Worm (Caenorhabditis elegans) whole organism, L4 larva: Measurements from ENCODE around the gene srb-11.

Experiments used
- Y75B8A.6 ChIP-seq: fragments of 200-800 bp; sonication (Bioruptor generic); IDR thresholded peaks from 2 replicates; pipeline ENCODE4 v1.3.6; 2022; ENCODE audit warnings: missing genetic modification reagents, missing genetic modification characterization, missing compliant biosample characterization
- ZK546.5 ChIP-seq, 2 experiments: sonication (generic microtip); optimal IDR thresholded peaks; 2 replicates each; lab custom pipeline; 2017; ENCODE audit warnings: missing biosample characterization in 2 of 2, missing genetic modification characterization in 2 of 2
- aha-1 ChIP-seq: fragments of 150-350 bp; peaks from one replicate; lab custom pipeline; 2014; ENCODE audit warnings: missing biosample characterization, missing genetic modification characterization
- daf-12 ChIP-seq: fragments of 150-350 bp; optimal IDR thresholded peaks from 2 replicates; lab custom pipeline; 2014; ENCODE audit warnings: missing biosample characterization, missing genetic modification reagents, missing genetic modification characterization
- fkh-10 ChIP-seq: fragments of 150-350 bp; optimal IDR thresholded peaks from 2 replicates; lab custom pipeline; 2014; ENCODE audit warnings: missing biosample characterization, missing genetic modification reagents, missing genetic modification characterization
- lin-15B ChIP-seq: fragments of 150-350 bp; sonication (generic microtip); optimal IDR thresholded peaks from 3 replicates; lab custom pipeline; 2014; ENCODE audit warnings: missing biosample characterization, missing genetic modification characterization
- lin-39 ChIP-seq: fragments of 150-350 bp; optimal IDR thresholded peaks from 2 replicates; lab custom pipeline; 2014; ENCODE audit warnings: missing biosample characterization, missing genetic modification reagents, missing genetic modification characterization
- lsy-2 ChIP-seq, 2 experiments: fragments of 150-350 bp in 1 of 2; sonication (generic microtip) in 1 of 2; optimal IDR thresholded peaks; 2 replicates each; lab custom pipeline; 2014 to 2017; ENCODE audit warnings: missing biosample characterization in 2 of 2, missing genetic modification characterization in 2 of 2
- madf-9 ChIP-seq: fragments of 200-800 bp; sonication (Bioruptor generic); conservative IDR thresholded peaks from 2 replicates; pipeline ENCODE4 v1.3.6; 2022; ENCODE audit warnings: missing genetic modification reagents, missing genetic modification characterization, missing compliant biosample characterization
- nhr-237 ChIP-seq: sonication (generic microtip); optimal IDR thresholded peaks from 2 replicates; lab custom pipeline; 2017; ENCODE audit warnings: missing biosample characterization, missing genetic modification characterization
- pqm-1 ChIP-seq: sonication (generic microtip); optimal IDR thresholded peaks from 2 replicates; lab custom pipeline; 2017; ENCODE audit warnings: missing biosample characterization, missing genetic modification characterization
- saeg-2 ChIP-seq: fragments of 200-800 bp; sonication (Bioruptor generic); IDR thresholded peaks from 2 replicates; pipeline ENCODE4 v1.3.6; 2022; ENCODE audit warnings: missing genetic modification reagents, missing genetic modification characterization, missing compliant biosample characterization
- unc-62 ChIP-seq, 3 experiments: fragments of 150-350 bp in 1 of 3; sonication (generic microtip); optimal IDR thresholded peaks in 2 of 3; peaks in 1 of 3; 1 replicate in 1 of 3; 2 replicates in 2 of 3; lab custom pipeline; 2014 to 2017; ENCODE audit warnings: missing biosample characterization in 3 of 3, missing genetic modification characterization in 3 of 3, missing genetic modification reagents in 3 of 3, missing genotype in 1 of 3
- ztf-11 ChIP-seq: fragments of 150-350 bp; optimal IDR thresholded peaks from 2 replicates; lab custom pipeline; 2014; ENCODE audit warnings: missing biosample characterization, missing genetic modification characterization

DNA sequence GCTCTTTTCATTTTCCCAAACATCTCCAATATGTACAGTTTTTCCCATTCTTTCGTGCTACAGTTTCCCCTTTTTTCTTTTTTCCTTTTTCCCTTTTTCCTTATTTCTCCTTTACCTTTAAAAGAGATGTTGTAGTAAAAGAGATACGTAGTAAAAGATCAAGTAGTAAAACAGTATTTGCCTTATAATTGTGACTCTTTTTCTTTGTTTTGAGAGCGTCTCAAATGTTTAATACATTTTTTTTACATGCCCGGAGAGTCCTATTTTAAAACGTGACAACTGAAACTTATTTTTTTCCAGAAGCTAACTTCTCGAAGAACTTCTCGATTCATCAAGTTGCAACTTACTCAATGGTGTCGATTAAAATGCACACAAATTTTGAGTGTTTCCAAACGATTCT, 15.1 kb upstream of the srb-11 start, which contains the start of gene F23F12.12:
- TF ChIP-seq madf-9 (GFP tag; lab: Robert Waterston, UW) (no peak), fkh-10 (GFP tag; lab: Kevin White, UChicago) (no peak), nhr-237 (no peak), lsy-2 (tag; optimal IDR thresholded peaks at IDR 0.05; lab: Kevin White, UChicago) (no peak), Y75B8A.6 (GFP tag; lab: Robert Waterston, UW) (no peak), aha-1 (tag; lab: Kevin White, UChicago) (no peak), pqm-1 (tag; lab: Kevin White, UChicago) (no peak), unc-62 (GFP tag; optimal IDR thresholded peaks at IDR 0.05 in 1 of 2; lab: Kevin White, UChicago) (no peak), unc-62 (tag; optimal IDR thresholded peaks at IDR 0.05; lab: Kevin White, UChicago) (no peak), daf-12 (tag; lab: Kevin White, UChicago) (no peak), lin-15B (no peak), ztf-11 (no peak), ZK546.5 (tag; optimal IDR thresholded peaks at IDR 0.05; lab: Kevin White, UChicago) (no peak), saeg-2 (GFP tag; lab: Robert Waterston, UW) (no peak), lin-39 (no peak)
